Fruit fly (Drosophila melanogaster) whole organism, pupa: ENCODE results near the gene ida.

ENCODE experiments used
- CG13204 ChIP-seq: fragments of 200-800 bp; sonication (Bioruptor generic); optimal IDR thresholded peaks from 2 replicates; lab custom pipeline; 2018; ENCODE audit warnings: missing biosample characterization, mild to moderate bottlenecking, missing genetic modification characterization, moderate library complexity
- CG14655 ChIP-seq: fragments of 200-800 bp; sonication (Bioruptor generic); optimal IDR thresholded peaks from 3 replicates; lab custom pipeline; 2017; ENCODE audit warnings: mild to moderate bottlenecking, missing biosample characterization, missing genetic modification reagents, missing genetic modification characterization
- CG17806 ChIP-seq: fragments of 200-800 bp; sonication (Bioruptor generic); optimal IDR thresholded peaks from 2 replicates; lab custom pipeline; 2018; ENCODE audit warnings: missing biosample characterization, mild to moderate bottlenecking, missing genetic modification characterization, moderate library complexity
- CG32121 ChIP-seq: fragments of 200-800 bp; sonication (Bioruptor generic); IDR thresholded peaks from 2 replicates; pipeline ENCODE4 v1.3.6; 2022; ENCODE audit warnings: missing biosample characterization, missing genetic modification characterization
- CG8301 ChIP-seq: fragments of 200-800 bp; sonication (Bioruptor generic); optimal IDR thresholded peaks from 2 replicates; lab custom pipeline; 2018; ENCODE audit warnings: missing biosample characterization, mild to moderate bottlenecking, missing genetic modification characterization
- EcR ChIP-seq: fragments of 200-800 bp; sonication (Bioruptor generic); optimal IDR thresholded peaks from 3 replicates; lab custom pipeline; 2019; ENCODE audit warnings: missing biosample characterization, missing genetic modification characterization, mild to moderate bottlenecking, moderate library complexity, missing genetic modification reagents
- Ets98B ChIP-seq: fragments of 200-800 bp; sonication (Bioruptor generic); IDR thresholded peaks from 2 replicates; pipeline ENCODE4 v1.3.6; 2022; ENCODE audit warnings: missing biosample characterization, missing genetic modification characterization
- Snoo ChIP-seq: fragments of 200-800 bp; sonication (Bioruptor generic); optimal IDR thresholded peaks from 3 replicates; lab custom pipeline; 2017; ENCODE audit warnings: missing biosample characterization, mild to moderate bottlenecking, missing genetic modification characterization, inconsistent platforms
- fd96Ca ChIP-seq: fragments of 200-800 bp; sonication (Bioruptor generic); IDR thresholded peaks from 3 replicates; pipeline ENCODE4 v1.3.6; 2022; ENCODE audit warnings: missing biosample characterization, missing genetic modification characterization
- gl ChIP-seq: fragments of 200-800 bp; sonication (Bioruptor generic); optimal IDR thresholded peaks from 2 replicates; lab custom pipeline; 2018; ENCODE audit warnings: missing biosample characterization, mild to moderate bottlenecking, missing genetic modification characterization
- rn ChIP-seq: fragments of 200-800 bp; sonication (Bioruptor generic); IDR thresholded peaks from 2 replicates; pipeline ENCODE4 v1.3.6; 2022; ENCODE audit warnings: missing biosample characterization, missing genetic modification characterization

DNA sequence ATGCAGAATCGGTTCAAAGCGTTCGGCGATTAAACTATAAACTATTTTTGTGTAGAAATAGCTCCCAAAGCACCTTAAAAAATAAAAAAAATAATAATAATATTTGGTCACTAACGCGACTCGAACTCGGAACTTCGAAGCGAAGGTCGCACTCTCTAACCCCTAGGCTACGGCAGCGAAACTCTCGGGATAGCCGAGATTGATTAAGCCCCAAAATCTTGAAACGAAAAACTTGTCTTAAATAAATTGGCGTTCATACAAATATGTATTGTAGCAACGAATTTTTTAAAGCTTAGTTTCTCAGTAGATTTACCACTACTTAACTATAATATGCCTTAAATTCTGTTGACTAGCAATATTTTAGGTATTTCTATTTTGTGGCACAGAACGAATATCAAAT, 10.7 kb upstream of the ida start:
- no peak for TF ChIP-seq CG14655
- no peak for TF ChIP-seq Snoo (tag; lab: Kevin White, UChicago)
- TF ChIP-seq Ets98B: no peak
- TF ChIP-seq CG32121 (GFP tag; lab: Robert Waterston, UW): no peak
- TF ChIP-seq rn (GFP tag; lab: Robert Waterston, UW): no peak
- no peak for TF ChIP-seq CG13204
- TF ChIP-seq CG17806 (tag; lab: Kevin White, UChicago): no peak
- TF ChIP-seq gl: no peak
- TF ChIP-seq CG8301 (tag; lab: Kevin White, UChicago): no peak
- TF ChIP-seq fd96Ca (GFP tag; lab: Robert Waterston, UW): no peak
- no peak for TF ChIP-seq EcR (GFP tag; lab: Kevin White, UChicago)
